Worm (Caenorhabditis elegans) whole organism, L4 larva: ENCODE results near the gene C13C4.8.

Experiments used
- F26F4.8 ChIP-seq: fragments of 200-800 bp; sonication (Bioruptor generic); conservative IDR thresholded peaks from 2 replicates; pipeline ENCODE4 v1.3.6; 2022; ENCODE audit warnings: missing genetic modification characterization, missing compliant biosample characterization
- F37D6.2 ChIP-seq: sonication (generic microtip); optimal IDR thresholded peaks from 2 replicates; lab custom pipeline; 2016; ENCODE audit warnings: mild to moderate bottlenecking, missing genetic modification characterization, missing compliant biosample characterization
- F44E2.7 ChIP-seq: fragments of 200-800 bp; sonication (Bioruptor generic); IDR thresholded peaks from 2 replicates; pipeline ENCODE4 v2.1.2; 2022; ENCODE audit warnings: missing genetic modification characterization, missing compliant biosample characterization
- F49E8.2 ChIP-seq: sonication (generic microtip); optimal IDR thresholded peaks from 2 replicates; lab custom pipeline; 2016; ENCODE audit warnings: missing compliant biosample characterization, mild to moderate bottlenecking, missing genetic modification characterization, borderline replicate concordance
- T20F7.1 ChIP-seq: fragments of 200-800 bp; sonication (Bioruptor generic); optimal IDR thresholded peaks from 2 replicates; lab custom pipeline; 2018; ENCODE audit warnings: mild to moderate bottlenecking, missing genetic modification characterization, missing compliant biosample characterization
- Y105C5A.15 ChIP-seq: fragments of 200-800 bp; sonication (Bioruptor generic); IDR thresholded peaks from 2 replicates; pipeline ENCODE4 v1.3.6; 2022; ENCODE audit warnings: missing genetic modification characterization, missing compliant biosample characterization
- Y75B8A.6 ChIP-seq: fragments of 200-800 bp; sonication (Bioruptor generic); IDR thresholded peaks from 2 replicates; pipeline ENCODE4 v1.3.6; 2022; ENCODE audit warnings: missing genetic modification reagents, missing genetic modification characterization, missing compliant biosample characterization
- ZK546.5 ChIP-seq, 2 experiments: sonication (generic microtip); optimal IDR thresholded peaks; 2 replicates each; lab custom pipeline; 2017; ENCODE audit warnings: missing biosample characterization in 2 of 2, missing genetic modification characterization in 2 of 2
- aha-1 ChIP-seq: fragments of 150-350 bp; peaks from one replicate; lab custom pipeline; 2014; ENCODE audit warnings: missing biosample characterization, missing genetic modification characterization
- aly-2 ChIP-seq: sonication (generic microtip); optimal IDR thresholded peaks from 2 replicates; lab custom pipeline; 2018; ENCODE audit warnings: missing biosample characterization, missing genetic modification characterization
- arid-1 ChIP-seq: fragments of 200-800 bp; sonication (Bioruptor generic); conservative IDR thresholded peaks from 2 replicates; pipeline ENCODE4 v1.3.6; 2022; ENCODE audit warnings: missing genetic modification reagents, missing genetic modification characterization, missing compliant biosample characterization
- attf-4 ChIP-seq: sonication (generic microtip); optimal IDR thresholded peaks from 3 replicates; lab custom pipeline; 2017; ENCODE audit warnings: missing biosample characterization, missing genetic modification characterization
- ceh-28 ChIP-seq: fragments of 150-350 bp; optimal IDR thresholded peaks from 2 replicates; lab custom pipeline; 2014; ENCODE audit warnings: missing biosample characterization, missing genetic modification reagents, missing genetic modification characterization
- ceh-32 ChIP-seq: sonication (generic microtip); optimal IDR thresholded peaks from 2 replicates; lab custom pipeline; 2016; ENCODE audit warnings: mild to moderate bottlenecking, missing genetic modification characterization, missing compliant biosample characterization; ENCODE audit not compliant: poor library complexity
- ceh-62 ChIP-seq: sonication (generic microtip); optimal IDR thresholded peaks from 2 replicates; lab custom pipeline; 2017; ENCODE audit warnings: missing biosample characterization, missing genetic modification characterization
- ceh-82 ChIP-seq: sonication (generic microtip); optimal IDR thresholded peaks from 2 replicates; lab custom pipeline; 2017; ENCODE audit warnings: missing biosample characterization, missing genetic modification characterization
- ces-1 ChIP-seq: fragments of 150-350 bp; sonication (generic microtip); optimal IDR thresholded peaks from 4 replicates; lab custom pipeline; 2014; ENCODE audit warnings: missing biosample characterization, missing genetic modification reagents, missing genetic modification characterization
- ctbp-1 ChIP-seq: fragments of 200-800 bp; sonication (Bioruptor generic); IDR thresholded peaks from 2 replicates; pipeline ENCODE4 v1.3.6; 2022; ENCODE audit warnings: missing genetic modification reagents, missing genetic modification characterization, missing compliant biosample characterization
- daf-16 ChIP-seq, 3 experiments: sonication (generic microtip); optimal IDR thresholded peaks; 2 replicates each; lab custom pipeline; 2016 to 2017; ENCODE audit warnings: missing genetic modification characterization in 3 of 3, missing genetic modification reagents in 3 of 3, mild to moderate bottlenecking in 2 of 3, missing compliant biosample characterization in 2 of 3, missing biosample characterization in 1 of 3, moderate library complexity in 1 of 3
- dmd-6 ChIP-seq: fragments of 200-800 bp; sonication (Bioruptor generic); IDR thresholded peaks from 2 replicates; pipeline ENCODE4 v1.3.6; 2022; ENCODE audit warnings: missing genetic modification reagents, missing genetic modification characterization, missing compliant biosample characterization
- dmd-8 ChIP-seq: fragments of 200-800 bp; sonication (Bioruptor generic); IDR thresholded peaks from 2 replicates; pipeline ENCODE4 v1.3.6; 2022; ENCODE audit warnings: missing genetic modification characterization, missing compliant biosample characterization
- dmd-9 ChIP-seq: fragments of 200-800 bp; sonication (Bioruptor generic); IDR thresholded peaks from 2 replicates; pipeline ENCODE4 v1.3.6; 2022; ENCODE audit warnings: missing genetic modification reagents, missing genetic modification characterization, missing compliant biosample characterization
- dve-1 ChIP-seq: sonication (generic microtip); optimal IDR thresholded peaks from 2 replicates; lab custom pipeline; 2017; ENCODE audit warnings: antibody characterized with exemption, mild to moderate bottlenecking, missing genetic modification characterization, missing compliant biosample characterization; ENCODE audit not compliant: insufficient read depth
- fos-1 ChIP-seq: fragments of 150-350 bp; optimal IDR thresholded peaks from 2 replicates; lab custom pipeline; 2014; ENCODE audit warnings: missing biosample characterization, missing genetic modification characterization
- hif-1 ChIP-seq, 2 experiments: sonication (generic microtip); optimal IDR thresholded peaks; 2 replicates each; lab custom pipeline; 2016 to 2017; ENCODE audit warnings: missing compliant biosample characterization in 2 of 2, missing genetic modification characterization in 2 of 2, missing genetic modification reagents in 2 of 2, missing genotype in 2 of 2, mild to moderate bottlenecking in 1 of 2
- hlh-30 ChIP-seq: sonication (generic microtip); optimal IDR thresholded peaks from 2 replicates; lab custom pipeline; 2017; ENCODE audit warnings: antibody characterized with exemption, mild to moderate bottlenecking, missing genetic modification characterization, missing compliant biosample characterization; ENCODE audit not compliant: insufficient read depth
- hmg-1.1 ChIP-seq: fragments of 200-800 bp; sonication (Bioruptor generic); IDR thresholded peaks from 2 replicates; pipeline ENCODE4 v1.3.6; 2022; ENCODE audit warnings: missing genetic modification reagents, missing genetic modification characterization, missing compliant biosample characterization
- jun-1 ChIP-seq: fragments of 150-350 bp; optimal IDR thresholded peaks from 2 replicates; lab custom pipeline; 2014; ENCODE audit warnings: missing biosample characterization, missing genetic modification reagents, missing genetic modification characterization
- lim-7 ChIP-seq: fragments of 200-800 bp; sonication (Bioruptor generic); IDR thresholded peaks from 2 replicates; pipeline ENCODE4 v1.3.6; 2022; ENCODE audit warnings: missing genetic modification characterization, missing compliant biosample characterization
- lin-15B ChIP-seq: fragments of 150-350 bp; sonication (generic microtip); optimal IDR thresholded peaks from 3 replicates; lab custom pipeline; 2014; ENCODE audit warnings: missing biosample characterization, missing genetic modification characterization
- lin-38 ChIP-seq: fragments of 200-800 bp; sonication (Bioruptor generic); IDR thresholded peaks from 2 replicates; pipeline ENCODE4 v1.3.6; 2022; ENCODE audit warnings: missing genetic modification reagents, missing genetic modification characterization, missing compliant biosample characterization
- lsy-2 ChIP-seq, 2 experiments: fragments of 150-350 bp in 1 of 2; sonication (generic microtip) in 1 of 2; optimal IDR thresholded peaks; 2 replicates each; lab custom pipeline; 2014 to 2017; ENCODE audit warnings: missing biosample characterization in 2 of 2, missing genetic modification characterization in 2 of 2
- mxl-2 ChIP-seq: fragments of 200-800 bp; sonication (Bioruptor generic); conservative IDR thresholded peaks from 2 replicates; pipeline ENCODE4 v1.3.6; 2022; ENCODE audit warnings: missing genetic modification reagents, missing genetic modification characterization, missing compliant biosample characterization
- mxl-3 ChIP-seq: fragments of 200-800 bp; sonication (Bioruptor generic); optimal IDR thresholded peaks from 2 replicates; lab custom pipeline; 2018; ENCODE audit warnings: mild to moderate bottlenecking, missing genetic modification characterization, missing compliant biosample characterization
- nhr-102 ChIP-seq: sonication (generic microtip); optimal IDR thresholded peaks from 2 replicates; lab custom pipeline; 2016; ENCODE audit warnings: mild to moderate bottlenecking, missing genetic modification characterization, moderate library complexity, missing compliant biosample characterization
- nhr-111 ChIP-seq: fragments of 200-800 bp; sonication (Bioruptor generic); optimal IDR thresholded peaks from 2 replicates; lab custom pipeline; 2018; ENCODE audit warnings: mild to moderate bottlenecking, missing genetic modification characterization, missing compliant biosample characterization
- nhr-237 ChIP-seq: sonication (generic microtip); optimal IDR thresholded peaks from 2 replicates; lab custom pipeline; 2017; ENCODE audit warnings: missing biosample characterization, missing genetic modification characterization
- nhr-28 ChIP-seq: fragments of 150-350 bp; optimal IDR thresholded peaks from 2 replicates; lab custom pipeline; 2014; ENCODE audit warnings: missing biosample characterization, missing genetic modification characterization
- nhr-48 ChIP-seq: sonication (generic microtip); optimal IDR thresholded peaks from 2 replicates; lab custom pipeline; 2016; ENCODE audit warnings: mild to moderate bottlenecking, missing genetic modification characterization, missing compliant biosample characterization
- pqm-1 ChIP-seq: sonication (generic microtip); optimal IDR thresholded peaks from 2 replicates; lab custom pipeline; 2017; ENCODE audit warnings: missing biosample characterization, missing genetic modification characterization
- saeg-2 ChIP-seq: fragments of 200-800 bp; sonication (Bioruptor generic); IDR thresholded peaks from 2 replicates; pipeline ENCODE4 v1.3.6; 2022; ENCODE audit warnings: missing genetic modification reagents, missing genetic modification characterization, missing compliant biosample characterization
- set-16 ChIP-seq: fragments of 200-800 bp; sonication (Bioruptor generic); IDR thresholded peaks from 2 replicates; pipeline ENCODE4 v1.3.6; 2022; ENCODE audit warnings: missing genetic modification reagents, missing genetic modification characterization, missing compliant biosample characterization
- skn-1 ChIP-seq: fragments of 150-350 bp; optimal IDR thresholded peaks from 2 replicates; lab custom pipeline; 2014; ENCODE audit warnings: missing biosample characterization, missing genetic modification characterization
- snpc-4 ChIP-seq: fragments of 150-350 bp; optimal IDR thresholded peaks from 2 replicates; lab custom pipeline; 2014; ENCODE audit warnings: missing biosample characterization, missing genetic modification characterization
- tag-97 ChIP-seq: fragments of 200-800 bp; sonication (Bioruptor generic); IDR thresholded peaks from 2 replicates; pipeline ENCODE4 v1.3.6; 2022; ENCODE audit warnings: missing genetic modification characterization, missing compliant biosample characterization
- unc-39 ChIP-seq: sonication (generic microtip); optimal IDR thresholded peaks from 2 replicates; lab custom pipeline; 2017; ENCODE audit warnings: missing biosample characterization, missing genetic modification characterization
- unc-62 ChIP-seq, 3 experiments: fragments of 150-350 bp in 1 of 3; sonication (generic microtip); optimal IDR thresholded peaks in 2 of 3; peaks in 1 of 3; 1 replicate in 1 of 3; 2 replicates in 2 of 3; lab custom pipeline; 2014 to 2017; ENCODE audit warnings: missing biosample characterization in 3 of 3, missing genetic modification characterization in 3 of 3, missing genetic modification reagents in 3 of 3, missing genotype in 1 of 3
- zfp-3 ChIP-seq: fragments of 200-800 bp; sonication (Bioruptor generic); conservative IDR thresholded peaks from 2 replicates; pipeline ENCODE4 v1.3.6; 2022; ENCODE audit warnings: missing genetic modification reagents, missing genetic modification characterization, missing compliant biosample characterization
- zip-2 ChIP-seq: fragments of 150-350 bp; optimal IDR thresholded peaks from 2 replicates; lab custom pipeline; 2014; ENCODE audit warnings: missing biosample characterization, missing genetic modification characterization
- ztf-11 ChIP-seq: fragments of 150-350 bp; optimal IDR thresholded peaks from 2 replicates; lab custom pipeline; 2014; ENCODE audit warnings: missing biosample characterization, missing genetic modification characterization

The C13C4.8 gene

DNA sequence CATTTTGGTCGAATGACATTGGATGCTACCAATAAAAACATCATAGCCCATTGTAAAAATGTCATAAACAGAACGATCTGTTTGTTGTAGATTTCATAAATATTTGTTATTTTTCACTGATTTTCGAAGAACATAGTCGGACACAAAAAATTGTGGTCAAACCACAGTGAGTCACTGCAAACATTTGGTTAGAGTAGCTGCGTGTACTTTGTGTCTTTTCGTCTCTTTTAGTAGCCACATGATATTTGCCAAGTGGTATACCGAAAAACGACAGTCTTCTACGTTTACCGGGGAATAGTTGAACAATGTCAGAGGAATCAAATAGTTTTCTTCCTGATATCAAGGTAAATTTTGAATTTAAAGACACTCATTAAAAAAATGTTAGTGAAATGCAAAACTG is 26.0 kb upstream of the C13C4.8 start, which contains the start of gene nhr-206 (continued):
- TF ChIP-seq dve-1: peak; percentile 51
- TF ChIP-seq T20F7.1: no peak
- TF ChIP-seq jun-1: no peak
- no peak for TF ChIP-seq ceh-82 (tag; lab: Kevin White, UChicago)
- no peak for TF ChIP-seq aha-1 (tag; lab: Kevin White, UChicago)
- no peak for TF ChIP-seq unc-39 (tag; lab: Kevin White, UChicago)
- TF ChIP-seq lin-38: no peak
- no peak for TF ChIP-seq fos-1 (tag; lab: Kevin White, UChicago)
- TF ChIP-seq dmd-6: peak; percentile 74
- peak in 1 of 2 experiments; percentile 98 for TF ChIP-seq unc-62 (GFP tag; optimal IDR thresholded peaks at IDR 0.05 in 1 of 2; lab: Kevin White, UChicago)
- no peak for TF ChIP-seq unc-62 (tag; optimal IDR thresholded peaks at IDR 0.05; lab: Kevin White, UChicago)
- TF ChIP-seq ZK546.5 (tag; optimal IDR thresholded peaks at IDR 0.05; lab: Kevin White, UChicago): no peak
- TF ChIP-seq nhr-102: peak; percentile 40
- TF ChIP-seq ces-1: no peak
- TF ChIP-seq, all 104 proteins: peak for 14

DNA sequence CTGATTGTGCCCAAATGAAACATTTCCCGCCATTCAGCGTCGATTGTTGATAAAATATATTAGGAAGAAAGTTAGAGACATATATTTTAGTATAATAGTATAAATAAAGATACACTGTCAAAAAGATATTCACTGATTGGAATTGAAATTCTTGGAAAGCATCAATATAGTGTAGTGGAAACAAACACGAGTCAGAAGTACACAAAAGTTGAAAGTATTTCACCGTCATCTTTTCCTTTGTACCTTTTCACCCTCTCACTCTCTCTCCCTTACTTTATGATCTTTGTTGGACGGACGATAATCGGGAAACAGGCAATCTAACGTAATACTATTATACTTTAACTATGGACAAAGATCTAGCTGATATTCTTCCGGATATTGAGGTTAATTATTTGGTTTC is 23.8 kb upstream of the C13C4.8 start, which contains the start of gene nhr-208:
Gene nhr-208, plus strand, starts transcription at position 288 of the 400 bp plus-strand sequence.
- TF ChIP-seq daf-16 (GFP tag; optimal IDR thresholded peaks at IDR 0.05; lab: Kevin White, UChicago) (no peak), daf-16 (tag; optimal IDR thresholded peaks at IDR 0.05; lab: Kevin White, UChicago) (peak; percentile 56), hlh-30 (tag; lab: Kevin White, UChicago) (peak; percentile 13), Y105C5A.15 (GFP tag; lab: Robert Waterston, UW) (no peak), skn-1 (tag; lab: Kevin White, UChicago) (no peak), hmg-1.1 (no peak), dmd-9 (GFP tag; lab: Robert Waterston, UW) (no peak), tag-97 (GFP tag; lab: Robert Waterston, UW) (no peak), Y75B8A.6 (GFP tag; lab: Robert Waterston, UW) (no peak), set-16 (GFP tag; lab: Robert Waterston, UW) (no peak), aly-2 (tag; lab: Kevin White, UChicago) (no peak), dve-1 (peak; percentile 15), zip-2 (no peak), mxl-3 (GFP tag; lab: Kevin White, UChicago) (no peak), T20F7.1 (no peak), F37D6.2 (no peak), nhr-48 (tag; lab: Kevin White, UChicago) (no peak), F44E2.7 (GFP tag; lab: Robert Waterston, UW) (no peak), snpc-4 (tag; lab: Kevin White, UChicago) (no peak), mxl-2 (GFP tag; lab: Robert Waterston, UW) (no peak), F26F4.8 (GFP tag; lab: Robert Waterston, UW) (no peak), ceh-62 (no peak), ceh-32 (no peak), lin-38 (no peak), hif-1 (tag; optimal IDR thresholded peaks at IDR 0.05; lab: Kevin White, UChicago) (no peak), ceh-28 (tag; lab: Kevin White, UChicago) (no peak), F49E8.2 (no peak), arid-1 (GFP tag; lab: Robert Waterston, UW) (no peak), nhr-28 (peak; percentile 62), lim-7 (GFP tag; lab: Robert Waterston, UW) (no peak), dmd-6 (0 out of 2 replicates have a peak, but pooled peaks have one; percentile 18), nhr-237 (tag; lab: Kevin White, UChicago) (no peak), nhr-111 (no peak), lsy-2 (tag; optimal IDR thresholded peaks at IDR 0.05; lab: Kevin White, UChicago) (no peak), pqm-1 (no peak), zfp-3 (GFP tag; lab: Robert Waterston, UW) (no peak), lin-15B (tag; lab: Kevin White, UChicago) (no peak), ztf-11 (tag; lab: Kevin White, UChicago) (no peak), saeg-2 (no peak), dmd-8 (no peak), ctbp-1 (GFP tag; lab: Robert Waterston, UW) (no peak), attf-4 (tag; lab: Kevin White, UChicago) (no peak), nhr-102 (peak; percentile 5)
